Worm (Caenorhabditis elegans) whole organism, midembryonic: Measurements from ENCODE around the gene F48F7.6.
A peak's percentile ranks its signal among the peaks of the same experiment; 100 is the strongest.

Source experiments
- cog-1 ChIP-seq: sonication (generic microtip); optimal IDR thresholded peaks from 2 replicates; lab custom pipeline; 2016; ENCODE audit warnings: missing genetic modification characterization, missing compliant biosample characterization
- flt-1 ChIP-seq: fragments of 200-800 bp; sonication (Bioruptor generic); IDR thresholded peaks from 2 replicates; pipeline ENCODE4 v1.3.6; 2022; ENCODE audit warnings: missing genetic modification characterization, missing compliant biosample characterization
- klf-2 ChIP-seq: fragments of 200-800 bp; sonication (Bioruptor generic); conservative IDR thresholded peaks from 2 replicates; pipeline ENCODE4 v1.3.6; 2022; ENCODE audit warnings: missing genetic modification reagents, missing genetic modification characterization, missing compliant biosample characterization
- med-1 ChIP-seq: sonication (generic microtip); optimal IDR thresholded peaks from 2 replicates; lab custom pipeline; 2017; ENCODE audit warnings: missing genetic modification characterization, mild to moderate bottlenecking, missing compliant biosample characterization, antibody characterized with exemption, missing genetic modification reagents; ENCODE audit not compliant: insufficient read depth
- ref-1 ChIP-seq: fragments of 200-800 bp; sonication (Bioruptor generic); conservative IDR thresholded peaks from 2 replicates; pipeline ENCODE4 v1.3.6; 2022; ENCODE audit warnings: missing genetic modification reagents, missing genetic modification characterization, missing compliant biosample characterization
- ztf-23 ChIP-seq: fragments of 200-800 bp; sonication (Bioruptor generic); IDR thresholded peaks from 2 replicates; pipeline ENCODE4 v1.3.6; 2022; ENCODE audit warnings: missing genetic modification reagents, missing genetic modification characterization, missing compliant biosample characterization
- ztf-29 ChIP-seq: fragments of 200-800 bp; sonication (Bioruptor generic); IDR thresholded peaks from 2 replicates; pipeline ENCODE4 v1.3.6; 2022; ENCODE audit warnings: missing genetic modification reagents, missing genetic modification characterization, missing compliant biosample characterization

- TF ChIP-seq cog-1 (tag; lab: Kevin White, UChicago) = peak; percentile 86
- TF ChIP-seq flt-1 (GFP tag; lab: Robert Waterston, UW) = peak; percentile 91
- TF ChIP-seq ztf-29 (GFP tag; lab: Robert Waterston, UW) = peak; percentile 75; the same call in 1 of the 2 replicates
- TF ChIP-seq ztf-23 (GFP tag; lab: Robert Waterston, UW) = peak; percentile 91
- peak; percentile 81 for TF ChIP-seq ref-1 (GFP tag; lab: Robert Waterston, UW)
- TF ChIP-seq klf-2 (GFP tag; lab: Robert Waterston, UW) = peak; percentile 82
- peak; percentile 2 for TF ChIP-seq med-1 (GFP tag; lab: Kevin White, UChicago)
Observed at ce11 chrX:14015808-14016207, 38.2 kb downstream of the F48F7.6 start.
